Worm (Caenorhabditis elegans): ENCODE results near the gene asna-1.
A peak's percentile ranks its signal among the peaks of the same experiment; 100 is the strongest.

asna-1 gene

DNA sequence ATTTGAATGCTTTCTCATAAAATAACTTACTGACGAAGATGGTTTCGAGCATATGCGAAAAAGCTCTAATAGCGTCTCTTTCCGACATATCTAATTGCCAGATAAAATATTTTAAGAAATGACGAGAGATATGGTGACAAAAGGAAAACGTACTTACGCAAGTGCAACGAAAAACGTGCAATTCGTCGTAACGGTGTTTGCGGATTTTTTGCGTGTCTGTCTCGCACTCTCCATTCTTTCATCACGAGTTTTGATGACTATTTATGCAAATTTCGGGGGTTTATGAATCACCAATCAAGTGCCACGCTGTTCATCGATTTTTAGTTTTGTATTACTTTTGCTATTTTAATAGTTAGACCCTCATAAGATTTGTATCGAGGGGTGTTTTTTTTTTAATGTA lies 5.9 kb upstream of the asna-1 start, which contains the start of gene ZK637.14:
Gene ZK637.14, minus strand, starts transcription at position 201 of the 400 bp plus-strand sequence.
- peak; percentile 55 for TF ChIP-seq dpl-1 (GFP tag; optimal IDR thresholded peaks at IDR 0.05)
- peak; percentile 32 for TF ChIP-seq nhr-11 (tag; optimal IDR thresholded peaks at IDR 0.05)
- TF ChIP-seq D1046.2 (GFP tag; IDR thresholded peaks at IDR 0.05): no peak
- peak; percentile 89 for TF ChIP-seq aha-1 (tag)
- TF ChIP-seq hif-1 (tag; optimal IDR thresholded peaks at IDR 0.05): peak in 1 of 2 experiments; percentile 27
- TF ChIP-seq nhr-41 (GFP tag; IDR thresholded peaks at IDR 0.05): no peak
- peak; percentile 53 for TF ChIP-seq mxl-3 (GFP tag; optimal IDR thresholded peaks at IDR 0.05)
- TF ChIP-seq gei-8 (GFP tag; optimal IDR thresholded peaks at IDR 0.05): no peak
- TF ChIP-seq lim-7 (GFP tag; IDR thresholded peaks at IDR 0.05): no peak
- peak in 1 of 2 experiments; percentile 3 for TF ChIP-seq mdl-1 (tag; optimal IDR thresholded peaks at IDR 0.05)
- no peak for TF ChIP-seq pha-4 (GFP tag; IDR thresholded peaks at IDR 0.05)
- peak; percentile 69 for TF ChIP-seq pha-4 (tag; optimal IDR thresholded peaks at IDR 0.05)
- peak; percentile 69 for TF ChIP-seq dve-1 (tag; optimal IDR thresholded peaks at IDR 0.05; ENCODE audit: insufficient read depth)
- TF ChIP-seq rbr-2 (tag; optimal IDR thresholded peaks at IDR 0.05): peak; percentile 31
- TF ChIP-seq daf-16 (GFP tag; optimal IDR thresholded peaks at IDR 0.05): no peak
- TF ChIP-seq daf-16 (tag; optimal IDR thresholded peaks at IDR 0.05): peak; percentile 28
- peak; percentile 92 for TF ChIP-seq hlh-30 (tag; optimal IDR thresholded peaks at IDR 0.05; ENCODE audit: insufficient read depth)
- TF ChIP-seq lsy-2 (tag; optimal IDR thresholded peaks at IDR 0.05): peak; percentile 16 to 81
- TF ChIP-seq hlh-11 (tag; optimal IDR thresholded peaks at IDR 0.05): peak; percentile 51
- peak; percentile 59 for TF ChIP-seq mes-2 (tag; optimal IDR thresholded peaks at IDR 0.05; ENCODE audit: poor library complexity, severe bottlenecking)
- no peak for TF ChIP-seq jun-1 (tag; optimal IDR thresholded peaks at IDR 0.05)
- peak; percentile 59 for TF ChIP-seq mep-1 (tag; optimal IDR thresholded peaks at IDR 0.05)
- peak; percentile 25 for TF ChIP-seq lin-13 (GFP tag; optimal IDR thresholded peaks at IDR 0.05)
- no peak for TF ChIP-seq T26A8.4 (GFP tag; IDR thresholded peaks at IDR 0.05)

ce11 chrIII:8889931-8890330 lies 5.0 kb upstream of the asna-1 start, which contains the start of gene lnkn-1:
lnkn-1 (plus strand) TSS chrIII:8890231.
- TF ChIP-seq lir-3 (tag; optimal IDR thresholded peaks at IDR 0.05) (no peak), daf-8 (GFP tag; IDR thresholded peaks at IDR 0.05) (no peak), snpc-1.2 (GFP tag; IDR thresholded peaks at IDR 0.05) (no peak), ceh-28 (tag; optimal IDR thresholded peaks at IDR 0.05) (no peak), ceh-20 (GFP tag; IDR thresholded peaks at IDR 0.05) (no peak), daf-12 (tag; optimal IDR thresholded peaks at IDR 0.05) (no peak), fkh-10 (GFP tag; optimal IDR thresholded peaks at IDR 0.05) (no peak), nhr-25 (tag; optimal IDR thresholded peaks at IDR 0.05; ENCODE audit: borderline replicate concordance, insufficient read depth) (no peak), Y48G9A.11 (GFP tag; IDR thresholded peaks at IDR 0.05) (no peak), T20F7.1 (GFP tag; optimal IDR thresholded peaks at IDR 0.05) (no peak), madf-9 (GFP tag; conservative IDR thresholded peaks at IDR 0.05) (no peak), cey-2 (tag; optimal IDR thresholded peaks at IDR 0.05; ENCODE audit: borderline replicate concordance, insufficient read depth) (no peak), ceh-32 (tag; optimal IDR thresholded peaks at IDR 0.05; ENCODE audit: poor library complexity) (no peak), F49E8.2 (tag; optimal IDR thresholded peaks at IDR 0.05; ENCODE audit: borderline replicate concordance) (no peak), dmd-6 (GFP tag; IDR thresholded peaks at IDR 0.05) (no peak), nhr-111 (GFP tag; optimal IDR thresholded peaks at IDR 0.05) (no peak)

All from whole organism, L4 larva.